Fruit fly (Drosophila melanogaster): ENCODE results near the gene CG8112.

The CG8112 gene

dm6 chr3R:8747871-8748775, 35.4 kb downstream of the CG8112 start:
- TF ChIP-seq Mio (GFP tag; optimal IDR thresholded peaks at IDR 0.05) (no peak), Rel (GFP tag; optimal IDR thresholded peaks at IDR 0.05) (peak; percentile 12), Rel (tag; optimal IDR thresholded peaks at IDR 0.05) (peak; percentile 75), Dfd (GFP tag; optimal IDR thresholded peaks at IDR 0.05) (no peak), fru (GFP tag; optimal IDR thresholded peaks at IDR 0.05) (peak; percentile 83), CrebA (GFP tag; optimal IDR thresholded peaks at IDR 0.05; ENCODE audit: borderline replicate concordance) (peak; percentile 10), dsf (GFP tag; optimal IDR thresholded peaks at IDR 0.05; ENCODE audit: borderline replicate concordance) (peak; percentile 15), Hnf4 (GFP tag; optimal IDR thresholded peaks at IDR 0.05) (no peak), Sp1 (GFP tag; optimal IDR thresholded peaks at IDR 0.05) (peak; percentile 88), Vsx2 (GFP tag; optimal IDR thresholded peaks at IDR 0.05; ENCODE audit: partially characterized antibody) (no peak), br (GFP tag; optimal IDR thresholded peaks at IDR 0.05) (peak; percentile 55), OdsH (GFP tag; optimal IDR thresholded peaks at IDR 0.05) (peak; percentile 77), lola (GFP tag; optimal IDR thresholded peaks at IDR 0.05) (no peak), N (GFP tag; optimal IDR thresholded peaks at IDR 0.05) (peak; percentile 40), sage (GFP tag; optimal IDR thresholded peaks at IDR 0.05) (peak; percentile 60), woc (GFP tag; optimal IDR thresholded peaks at IDR 0.05) (peak; percentile 17), sv (GFP tag; optimal IDR thresholded peaks at IDR 0.05) (no peak), rgr (GFP tag; optimal IDR thresholded peaks at IDR 0.05) (peak; percentile 74), dmrt93B (GFP tag; optimal IDR thresholded peaks at IDR 0.05) (peak; percentile 72), h (GFP tag; optimal IDR thresholded peaks at IDR 0.05) (peak; percentile 80), tai (GFP tag; optimal IDR thresholded peaks at IDR 0.05) (no peak), Myc (optimal IDR thresholded peaks at IDR 0.05) (no peak), CG32264 (GFP tag; optimal IDR thresholded peaks at IDR 0.05) (peak; percentile 6), pan (optimal IDR thresholded peaks at IDR 0.05) (no peak), GATAd (GFP tag; optimal IDR thresholded peaks at IDR 0.05) (no peak), jim (GFP tag; optimal IDR thresholded peaks at IDR 0.05) (no peak), Dif (GFP tag; optimal IDR thresholded peaks at IDR 0.05; ENCODE audit: partially characterized antibody) (no peak), Abd-B (GFP tag; optimal IDR thresholded peaks at IDR 0.05) (no peak), usp (GFP tag; optimal IDR thresholded peaks at IDR 0.05) (no peak), brk (GFP tag; optimal IDR thresholded peaks at IDR 0.05) (peak; percentile 59), CG9705 (GFP tag; optimal IDR thresholded peaks at IDR 0.05) (peak; percentile 61), psq (GFP tag; optimal IDR thresholded peaks at IDR 0.05) (peak; percentile 57), Hr83 (GFP tag; optimal IDR thresholded peaks at IDR 0.05; ENCODE audit: poor library complexity, severe bottlenecking) (no peak), ey (GFP tag; optimal IDR thresholded peaks at IDR 0.05) (peak; percentile 32), dl (GFP tag; optimal IDR thresholded peaks at IDR 0.05; ENCODE audit: insufficient read depth in 1 of 2, partially characterized antibody in 2 of 2) (no peak), HLH106 (tag; optimal IDR thresholded peaks at IDR 0.05) (peak; percentile 88), Hr78 (GFP tag; optimal IDR thresholded peaks at IDR 0.05) (no peak), Jra (GFP tag; optimal IDR thresholded peaks at IDR 0.05) (no peak), foxo (GFP tag; optimal IDR thresholded peaks at IDR 0.05) (peak in 1 of 2 experiments; percentile 79)

- no peak for TF ChIP-seq Dif (GFP tag; optimal IDR thresholded peaks at IDR 0.05; ENCODE audit: partially characterized antibody)
- TF ChIP-seq Sp1 (GFP tag; optimal IDR thresholded peaks at IDR 0.05): no peak
- peak; percentile 86 for TF ChIP-seq Hr83 (GFP tag; optimal IDR thresholded peaks at IDR 0.05; ENCODE audit: poor library complexity, severe bottlenecking)
- TF ChIP-seq rgr (GFP tag; optimal IDR thresholded peaks at IDR 0.05): peak; percentile 52
- no peak for TF ChIP-seq lola (GFP tag; optimal IDR thresholded peaks at IDR 0.05)
Observed at dm6 chr3R:8748776-8749126, 36.0 kb downstream of the CG8112 start.
